Fruit fly (Drosophila melanogaster): ENCODE results near the gene galectin.

dm6 chr2L:82080-82479, 10.5 kb downstream of the galectin start:
- TF ChIP-seq Sin3A (optimal IDR thresholded peaks at IDR 0.05) (no peak), psq (optimal IDR thresholded peaks at IDR 0.05) (no peak), Myc (optimal IDR thresholded peaks at IDR 0.05) (no peak), ttk (optimal IDR thresholded peaks at IDR 0.05) (no peak), h (optimal IDR thresholded peaks at IDR 0.05) (no peak)
